Worm (Caenorhabditis elegans) whole organism, L3 larva: Measurements from ENCODE around the gene C04E6.5.

ENCODE experiments used
- daf-12 ChIP-seq: fragments of 150-350 bp; optimal IDR thresholded peaks from 2 replicates; lab custom pipeline; 2014; ENCODE audit warnings: missing biosample characterization, missing genetic modification reagents, missing genetic modification characterization
- elt-1 ChIP-seq: fragments of 150-350 bp; optimal IDR thresholded peaks from 2 replicates; lab custom pipeline; 2014; ENCODE audit warnings: missing biosample characterization, missing genetic modification characterization
- elt-2 ChIP-seq: sonication (generic microtip); optimal IDR thresholded peaks from 2 replicates; lab custom pipeline; 2016; ENCODE audit warnings: missing genetic modification reagents, mild to moderate bottlenecking, missing genetic modification characterization, missing compliant biosample characterization
- jun-1 ChIP-seq: fragments of 150-350 bp; optimal IDR thresholded peaks from 2 replicates; lab custom pipeline; 2014; ENCODE audit warnings: missing biosample characterization, missing genetic modification reagents, missing genetic modification characterization
- nhr-12 ChIP-seq: fragments of 150-350 bp; optimal IDR thresholded peaks from 2 replicates; lab custom pipeline; 2014; ENCODE audit warnings: missing biosample characterization, missing genetic modification characterization
- nhr-28 ChIP-seq: fragments of 150-350 bp; optimal IDR thresholded peaks from 2 replicates; lab custom pipeline; 2014; ENCODE audit warnings: missing biosample characterization, missing genetic modification characterization
- nhr-76 ChIP-seq: fragments of 150-350 bp; sonication (generic microtip); optimal IDR thresholded peaks from 5 replicates; lab custom pipeline; 2014; ENCODE audit warnings: missing biosample characterization, missing genetic modification characterization
- skn-1 ChIP-seq: fragments of 150-350 bp; optimal IDR thresholded peaks from 2 replicates; lab custom pipeline; 2014; ENCODE audit warnings: missing biosample characterization, missing genetic modification characterization
- snpc-4 ChIP-seq: fragments of 150-350 bp; optimal IDR thresholded peaks from 2 replicates; lab custom pipeline; 2014; ENCODE audit warnings: missing biosample characterization, missing genetic modification characterization
- unc-62 ChIP-seq: fragments of 150-350 bp; sonication (generic microtip); optimal IDR thresholded peaks from 4 replicates; lab custom pipeline; 2014; ENCODE audit warnings: missing biosample characterization, missing genetic modification reagents, missing genetic modification characterization

- TF ChIP-seq nhr-12 (tag; lab: Kevin White, UChicago) = no peak
- TF ChIP-seq nhr-28 (tag; lab: Kevin White, UChicago) = no peak
- no peak for TF ChIP-seq elt-2
- no peak for TF ChIP-seq elt-1 (tag; lab: Kevin White, UChicago)
- TF ChIP-seq nhr-76 = no peak
- TF ChIP-seq snpc-4 (tag; lab: Kevin White, UChicago) = no peak
- TF ChIP-seq skn-1 = no peak
- TF ChIP-seq daf-12 (tag; lab: Kevin White, UChicago) = no peak
- TF ChIP-seq unc-62 = no peak
- no peak for TF ChIP-seq jun-1 (tag; lab: Kevin White, UChicago)
Observed at ce11 chrV:5888820-5889219, 13.1 kb upstream of the C04E6.5 start.
